Worm (Caenorhabditis elegans): ENCODE measurements around the gene srd-55.

srd-55 gene

DNA sequence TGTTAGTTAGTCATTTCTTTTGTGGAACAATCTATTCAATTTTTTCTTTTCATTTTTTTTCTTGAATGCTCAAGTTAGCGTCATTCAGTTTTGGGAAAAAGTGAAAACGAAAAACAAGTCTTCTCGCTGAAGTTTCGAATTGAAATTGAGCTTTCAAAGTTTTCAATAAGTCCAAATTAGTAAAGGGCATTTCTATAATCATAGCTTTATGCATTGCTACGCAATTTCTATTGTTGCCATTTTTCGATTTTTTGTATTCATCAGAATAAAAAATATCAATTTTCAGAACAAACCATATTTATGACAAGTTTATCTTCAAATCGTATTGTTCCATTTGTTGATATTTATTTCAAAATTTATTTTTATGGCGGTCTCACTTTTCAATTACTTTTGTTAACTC is at the start of gene srd-55:
Gene srd-55 (plus strand): TSS at position 301 of the 400 bp plus-strand sequence.
- TF ChIP-seq tlp-1 (tag; optimal IDR thresholded peaks at IDR 0.05) (no peak), sptf-1 (tag; optimal IDR thresholded peaks at IDR 0.05) (no peak), unc-30 (tag; optimal IDR thresholded peaks at IDR 0.05) (no peak), fos-1 (tag; optimal IDR thresholded peaks at IDR 0.05) (no peak), nhr-84 (tag; optimal IDR thresholded peaks at IDR 0.05) (no peak), aly-2 (tag; optimal IDR thresholded peaks at IDR 0.05) (no peak), snu-23 (GFP tag; optimal IDR thresholded peaks at IDR 0.05) (no peak), ceh-82 (tag; optimal IDR thresholded peaks at IDR 0.05) (no peak), vab-15 (tag; optimal IDR thresholded peaks at IDR 0.05) (no peak), Y116A8C.19 (tag; optimal IDR thresholded peaks at IDR 0.05; ENCODE audit: borderline replicate concordance) (no peak), mef-2 (tag; optimal IDR thresholded peaks at IDR 0.05) (no peak), lsy-2 (tag; optimal IDR thresholded peaks at IDR 0.05) (no peak), ama-1 (optimal IDR thresholded peaks at IDR 0.05) (no peak), pax-3 (tag; optimal IDR thresholded peaks at IDR 0.05) (no peak), zip-4 (GFP tag; optimal IDR thresholded peaks at IDR 0.05) (no peak), aha-1 (tag; optimal IDR thresholded peaks at IDR 0.05) (no peak), pag-3 (tag; optimal IDR thresholded peaks at IDR 0.05; ENCODE audit: borderline replicate concordance, insufficient read depth) (no peak), lin-15B (tag; optimal IDR thresholded peaks at IDR 0.05) (no peak), unc-130 (tag; optimal IDR thresholded peaks at IDR 0.05) (no peak), efl-3 (GFP tag; optimal IDR thresholded peaks at IDR 0.05) (no peak)

- TF ChIP-seq zip-4 (GFP tag; optimal IDR thresholded peaks at IDR 0.05) (no peak), ztf-11 (tag; optimal IDR thresholded peaks at IDR 0.05) (no peak), egl-27 (tag; optimal IDR thresholded peaks at IDR 0.05) (no peak), isw-1 (GFP tag; IDR thresholded peaks at IDR 0.05) (no peak), lir-3 (tag; optimal IDR thresholded peaks at IDR 0.05; ENCODE audit: poor library complexity) (peak; percentile 32), aha-1 (tag; optimal IDR thresholded peaks at IDR 0.05) (no peak), skn-1 (tag; optimal IDR thresholded peaks at IDR 0.05) (peak; percentile 98), mep-1 (tag; optimal IDR thresholded peaks at IDR 0.05) (peak; percentile 50), ces-1 (GFP tag; optimal IDR thresholded peaks at IDR 0.05) (no peak), F16B12.6 (tag; optimal IDR thresholded peaks at IDR 0.05) (no peak), pqm-1 (tag; optimal IDR thresholded peaks at IDR 0.05) (no peak), swsn-7 (tag; optimal IDR thresholded peaks at IDR 0.05) (no peak), nhr-84 (tag; optimal IDR thresholded peaks at IDR 0.05) (no peak), Y116A8C.19 (tag; optimal IDR thresholded peaks at IDR 0.05; ENCODE audit: borderline replicate concordance) (no peak), irx-1 (tag; optimal IDR thresholded peaks at IDR 0.05) (no peak), efl-1 (optimal IDR thresholded peaks at IDR 0.05) (peak; percentile 11 to 38), efl-1 (GFP tag; optimal IDR thresholded peaks at IDR 0.05 in 1 of 2) (peak in 1 of 2 experiments; percentile 78), efl-3 (GFP tag; optimal IDR thresholded peaks at IDR 0.05) (no peak), ceh-63 (GFP tag; optimal IDR thresholded peaks at IDR 0.05) (no peak), tlp-1 (tag; optimal IDR thresholded peaks at IDR 0.05) (no peak), snu-23 (GFP tag; optimal IDR thresholded peaks at IDR 0.05) (peak; percentile 48), mef-2 (tag; optimal IDR thresholded peaks at IDR 0.05) (no peak), C34B4.2 (tag; optimal IDR thresholded peaks at IDR 0.05) (no peak), jun-1 (tag; optimal IDR thresholded peaks at IDR 0.05) (no peak), nhr-20 (tag; optimal IDR thresholded peaks at IDR 0.05) (peak; percentile 36), lin-13 (GFP tag; optimal IDR thresholded peaks at IDR 0.05) (no peak), lin-14 (GFP tag; optimal IDR thresholded peaks at IDR 0.05) (peak; percentile 49), snpc-4 (tag; optimal IDR thresholded peaks at IDR 0.05) (no peak), dsc-1 (tag; optimal IDR thresholded peaks at IDR 0.05) (no peak), unc-98 (GFP tag; IDR thresholded peaks at IDR 0.05) (no peak), hlh-17 (GFP tag; optimal IDR thresholded peaks at IDR 0.05; ENCODE audit: borderline replicate concordance) (no peak), pag-3 (tag; optimal IDR thresholded peaks at IDR 0.05; ENCODE audit: borderline replicate concordance, insufficient read depth) (peak; percentile 9), rnt-1 (tag; optimal IDR thresholded peaks at IDR 0.05) (peak; percentile 40), lsy-2 (tag; optimal IDR thresholded peaks at IDR 0.05) (peak; percentile 14 to 57), unc-30 (tag; optimal IDR thresholded peaks at IDR 0.05) (no peak), unc-86 (tag; optimal IDR thresholded peaks at IDR 0.05) (no peak), sox-4 (tag; optimal IDR thresholded peaks at IDR 0.05) (no peak), fkh-8 (tag; optimal IDR thresholded peaks at IDR 0.05) (no peak), lin-15B (tag; optimal IDR thresholded peaks at IDR 0.05) (no peak), C04F5.9 (tag; optimal IDR thresholded peaks at IDR 0.05) (no peak), vab-15 (tag; optimal IDR thresholded peaks at IDR 0.05) (no peak), ets-5 (GFP tag; IDR thresholded peaks at IDR 0.05) (no peak), alr-1 (tag; optimal IDR thresholded peaks at IDR 0.05; ENCODE audit: borderline replicate concordance) (no peak)
These were observed 44.3 kb upstream of the srd-55 start, which contains the start of gene msra-1 for ce11 chrII:7363990-7364455. Gene msra-1, minus strand, starts transcription at chrII:7364040.
